Fruit fly (Drosophila melanogaster): ENCODE data around the gene Srp68.

The Srp68 gene

DNA sequence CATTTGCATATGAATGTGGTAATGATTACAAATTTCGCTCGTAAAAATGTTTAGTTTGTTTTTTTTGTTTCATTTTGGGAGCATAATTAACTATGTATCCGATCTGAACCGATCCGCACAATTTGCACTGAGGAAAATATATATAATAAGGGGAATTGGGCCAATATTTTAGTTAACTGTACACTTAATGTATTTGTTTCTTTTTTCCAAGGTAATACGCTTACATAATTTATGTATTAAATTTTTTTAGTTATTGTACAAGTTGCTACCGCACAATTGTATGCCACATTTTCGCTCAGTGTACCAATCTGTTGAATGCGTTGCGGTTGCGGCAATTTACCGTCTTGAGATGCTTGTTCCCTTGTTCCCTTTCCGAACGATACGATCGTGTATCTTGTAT lies 50.8 kb downstream of the Srp68 start:
- TF ChIP-seq CG8478 (optimal IDR thresholded peaks at IDR 0.05) (no peak), CTCF (optimal IDR thresholded peaks at IDR 0.05) (no peak)

dm6 chr3L:9026568-9026967 lies 51.7 kb downstream of the Srp68 start:
- TF ChIP-seq CTCF (optimal IDR thresholded peaks at IDR 0.05) = no peak
- no peak for TF ChIP-seq CG8478 (optimal IDR thresholded peaks at IDR 0.05)

Data from S2 (cell line).